Fruit fly (Drosophila melanogaster) whole organism, adult: Measurements from ENCODE around the gene CG16854.

ENCODE experiments used
- CG11617 ChIP-seq: fragments of 200-800 bp; sonication (Bioruptor generic); optimal IDR thresholded peaks from 2 replicates; lab custom pipeline; 2017; ENCODE audit warnings: mild to moderate bottlenecking, missing biosample characterization, missing genetic modification reagents, missing genetic modification characterization
- CG12768 ChIP-seq: fragments of 200-800 bp; sonication (Bioruptor generic); optimal IDR thresholded peaks from 2 replicates; lab custom pipeline; 2017; ENCODE audit warnings: missing biosample characterization, missing genetic modification characterization, mild to moderate bottlenecking, moderate library complexity, missing genetic modification reagents
- CG14711 ChIP-seq: fragments of 200-800 bp; sonication (Bioruptor generic); optimal IDR thresholded peaks from 2 replicates; lab custom pipeline; 2018; ENCODE audit warnings: missing biosample characterization, mild to moderate bottlenecking, missing genetic modification characterization, moderate library complexity
- CG1620 ChIP-seq: fragments of 200-800 bp; sonication (Bioruptor generic); optimal IDR thresholded peaks from 2 replicates; lab custom pipeline; 2016; ENCODE audit warnings: missing biosample characterization, missing genetic modification characterization
- CG33017 ChIP-seq: fragments of 200-800 bp; sonication (Bioruptor generic); optimal IDR thresholded peaks from 2 replicates; lab custom pipeline; 2018; ENCODE audit warnings: missing biosample characterization, mild to moderate bottlenecking, missing genetic modification characterization, moderate library complexity
- CG5204 ChIP-seq: fragments of 200-800 bp; sonication (Bioruptor generic); optimal IDR thresholded peaks from 2 replicates; lab custom pipeline; 2016; ENCODE audit warnings: missing biosample characterization, missing genetic modification characterization
- CG7045 ChIP-seq: fragments of 200-800 bp; sonication (Bioruptor generic); optimal IDR thresholded peaks from 2 replicates; lab custom pipeline; 2017; ENCODE audit warnings: missing biosample characterization, mild to moderate bottlenecking, missing genetic modification characterization
- CG7101 ChIP-seq: fragments of 200-800 bp; sonication (Bioruptor generic); optimal IDR thresholded peaks from 2 replicates; lab custom pipeline; 2018; ENCODE audit warnings: missing biosample characterization, mild to moderate bottlenecking, missing genetic modification characterization, moderate library complexity
- Clk ChIP-seq: fragments of 200-800 bp; sonication (Bioruptor generic); optimal IDR thresholded peaks from 2 replicates; lab custom pipeline; 2017; ENCODE audit warnings: missing biosample characterization, missing genetic modification characterization
- Crg-1 ChIP-seq: fragments of 200-800 bp; sonication (Bioruptor generic); optimal IDR thresholded peaks from 2 replicates; lab custom pipeline; 2016; ENCODE audit warnings: missing biosample characterization, missing genetic modification characterization
- Hr96 ChIP-seq: fragments of 200-800 bp; sonication (Bioruptor generic); optimal IDR thresholded peaks from 2 replicates; lab custom pipeline; 2016; ENCODE audit warnings: missing biosample characterization, missing genetic modification characterization
- Mnt ChIP-seq: fragments of 200-800 bp; sonication (Bioruptor generic); optimal IDR thresholded peaks from 2 replicates; lab custom pipeline; 2016; ENCODE audit warnings: missing biosample characterization, mild to moderate bottlenecking, missing genetic modification characterization
- bab1 ChIP-seq: fragments of 200-800 bp; sonication (Bioruptor generic); optimal IDR thresholded peaks from 3 replicates; lab custom pipeline; 2019; ENCODE audit warnings: missing biosample characterization, mild to moderate bottlenecking, missing genetic modification characterization, moderate library complexity
- cic ChIP-seq: fragments of 200-800 bp; sonication (Bioruptor generic); optimal IDR thresholded peaks from 2 replicates; lab custom pipeline; 2017; ENCODE audit warnings: missing biosample characterization, mild to moderate bottlenecking, missing genetic modification characterization, moderate library complexity
- cnc ChIP-seq, 2 experiments: fragments of >200 bp; optimal IDR thresholded peaks; 2 replicates each; lab custom pipeline; 2017
- kay ChIP-seq: fragments of 200-800 bp; sonication (Bioruptor generic); peaks from one replicate; lab custom pipeline; 2016; ENCODE audit warnings: missing biosample characterization, missing genetic modification characterization, borderline replicate concordance
- ovo ChIP-seq: fragments of 200-800 bp; sonication (Bioruptor generic); optimal IDR thresholded peaks from 2 replicates; lab custom pipeline; 2016; ENCODE audit warnings: missing biosample characterization, missing genetic modification characterization
- pad ChIP-seq: fragments of 200-800 bp; sonication (Bioruptor generic); optimal IDR thresholded peaks from 3 replicates; lab custom pipeline; 2017; ENCODE audit warnings: missing biosample characterization, missing genetic modification characterization, mild to moderate bottlenecking, moderate library complexity, missing genetic modification reagents
- tj ChIP-seq: fragments of 200-800 bp; sonication (Bioruptor generic); optimal IDR thresholded peaks from 3 replicates; lab custom pipeline; 2017; ENCODE audit warnings: missing biosample characterization, mild to moderate bottlenecking, missing genetic modification characterization, moderate library complexity
- toe ChIP-seq: fragments of 200-800 bp; sonication (Bioruptor generic); optimal IDR thresholded peaks from 2 replicates; lab custom pipeline; 2016; ENCODE audit warnings: missing biosample characterization, missing genetic modification characterization

The CG16854 gene

dm6 chr2L:11068441-11068840 lies 18.1 kb upstream of the CG16854 start:
- no peak for TF ChIP-seq Clk
- TF ChIP-seq Hr96 (GFP tag; lab: Kevin White, UChicago): no peak
- no peak for TF ChIP-seq toe (GFP tag; lab: Kevin White, UChicago)
- TF ChIP-seq CG7101: no peak
- no peak for TF ChIP-seq Crg-1 (GFP tag; lab: Kevin White, UChicago)
- no peak for TF ChIP-seq ovo (GFP tag; lab: Kevin White, UChicago)
- no peak for TF ChIP-seq CG33017 (tag; lab: Kevin White, UChicago)
- TF ChIP-seq CG5204 (GFP tag; lab: Kevin White, UChicago): no peak
- no peak for TF ChIP-seq Mnt
- TF ChIP-seq cnc (optimal IDR thresholded peaks at IDR 0.05; lab: Kevin White, UChicago): no peak
- TF ChIP-seq cic (GFP tag; lab: Kevin White, UChicago): no peak
- TF ChIP-seq tj (GFP tag; lab: Kevin White, UChicago): no peak
- no peak for TF ChIP-seq pad (GFP tag; lab: Kevin White, UChicago)
- TF ChIP-seq kay: no peak
- no peak for TF ChIP-seq CG14711 (tag; lab: Kevin White, UChicago)
- no peak for TF ChIP-seq CG1620 (GFP tag; lab: Kevin White, UChicago)
- no peak for TF ChIP-seq bab1

- no peak for TF ChIP-seq Mnt
- TF ChIP-seq cnc (optimal IDR thresholded peaks at IDR 0.05; lab: Kevin White, UChicago): no peak
- TF ChIP-seq bab1: no peak
- TF ChIP-seq CG14711 (tag; lab: Kevin White, UChicago): no peak
- TF ChIP-seq Crg-1 (GFP tag; lab: Kevin White, UChicago): no peak
- TF ChIP-seq cic (GFP tag; lab: Kevin White, UChicago): no peak
- no peak for TF ChIP-seq Hr96 (GFP tag; lab: Kevin White, UChicago)
- TF ChIP-seq CG7045 (GFP tag; lab: Kevin White, UChicago): no peak
- TF ChIP-seq CG1620 (GFP tag; lab: Kevin White, UChicago): no peak
- TF ChIP-seq CG7101: no peak
- TF ChIP-seq CG11617 (GFP tag; lab: Kevin White, UChicago): no peak
- TF ChIP-seq CG12768 (GFP tag; lab: Kevin White, UChicago): no peak
- no peak for TF ChIP-seq kay
- no peak for TF ChIP-seq Clk
- no peak for TF ChIP-seq tj (GFP tag; lab: Kevin White, UChicago)
- TF ChIP-seq pad (GFP tag; lab: Kevin White, UChicago): no peak
- no peak for TF ChIP-seq CG5204 (GFP tag; lab: Kevin White, UChicago)
- no peak for TF ChIP-seq ovo (GFP tag; lab: Kevin White, UChicago)
- TF ChIP-seq CG33017 (tag; lab: Kevin White, UChicago): no peak
Observed at dm6 chr2L:11068907-11069306, 17.6 kb upstream of the CG16854 start.

dm6 chr2L:11069475-11069874 lies 17.0 kb upstream of the CG16854 start:
- TF ChIP-seq CG11617 (GFP tag; lab: Kevin White, UChicago) (no peak), cnc (optimal IDR thresholded peaks at IDR 0.05; lab: Kevin White, UChicago) (no peak), Clk (no peak), Mnt (no peak), CG14711 (tag; lab: Kevin White, UChicago) (no peak), CG7101 (no peak), tj (GFP tag; lab: Kevin White, UChicago) (no peak), CG5204 (GFP tag; lab: Kevin White, UChicago) (no peak), CG12768 (GFP tag; lab: Kevin White, UChicago) (no peak), pad (GFP tag; lab: Kevin White, UChicago) (no peak), Crg-1 (GFP tag; lab: Kevin White, UChicago) (no peak), CG1620 (GFP tag; lab: Kevin White, UChicago) (no peak), bab1 (no peak), toe (GFP tag; lab: Kevin White, UChicago) (no peak), CG33017 (tag; lab: Kevin White, UChicago) (no peak), CG7045 (GFP tag; lab: Kevin White, UChicago) (no peak), ovo (GFP tag; lab: Kevin White, UChicago) (no peak)

- TF ChIP-seq ovo (GFP tag; lab: Kevin White, UChicago): no peak
- no peak for TF ChIP-seq bab1
- no peak for TF ChIP-seq Hr96 (GFP tag; lab: Kevin White, UChicago)
- TF ChIP-seq CG33017 (tag; lab: Kevin White, UChicago): no peak
- TF ChIP-seq tj (GFP tag; lab: Kevin White, UChicago): no peak
- no peak for TF ChIP-seq CG11617 (GFP tag; lab: Kevin White, UChicago)
- no peak for TF ChIP-seq CG7101
- TF ChIP-seq pad (GFP tag; lab: Kevin White, UChicago): no peak
Observed at dm6 chr2L:11070862-11071261, 15.7 kb upstream of the CG16854 start, which contains the start of gene CG14915. CG14915 (plus strand) TSS chr2L:11071027.

- TF ChIP-seq CG1620 (GFP tag; lab: Kevin White, UChicago) (no peak), CG12768 (GFP tag; lab: Kevin White, UChicago) (no peak), CG14711 (tag; lab: Kevin White, UChicago) (no peak), CG11617 (GFP tag; lab: Kevin White, UChicago) (no peak), cnc (optimal IDR thresholded peaks at IDR 0.05; lab: Kevin White, UChicago) (no peak), ovo (GFP tag; lab: Kevin White, UChicago) (no peak), tj (GFP tag; lab: Kevin White, UChicago) (no peak), toe (GFP tag; lab: Kevin White, UChicago) (no peak), kay (no peak), CG33017 (tag; lab: Kevin White, UChicago) (no peak), Hr96 (GFP tag; lab: Kevin White, UChicago) (no peak), pad (GFP tag; lab: Kevin White, UChicago) (no peak), CG7101 (no peak), Crg-1 (GFP tag; lab: Kevin White, UChicago) (no peak), bab1 (no peak), cic (GFP tag; lab: Kevin White, UChicago) (no peak), Mnt (no peak), Clk (no peak), CG7045 (GFP tag; lab: Kevin White, UChicago) (no peak)
Observed at dm6 chr2L:11072250-11072649, 14.3 kb upstream of the CG16854 start.

- no peak for TF ChIP-seq CG5204 (GFP tag; lab: Kevin White, UChicago)
- no peak for TF ChIP-seq CG14711 (tag; lab: Kevin White, UChicago)
- TF ChIP-seq Hr96 (GFP tag; lab: Kevin White, UChicago): no peak
Observed at dm6 chr2L:11072880-11073279, 13.6 kb upstream of the CG16854 start.
